Fruit fly (Drosophila melanogaster) whole organism: Measurements from ENCODE around the gene Hayan.

ENCODE experiments used
- CG8478 ChIP-seq: fragments of >200 bp; optimal IDR thresholded peaks from 2 replicates; lab custom pipeline; 2018; ENCODE audit warnings: inconsistent platforms
- Dll ChIP-seq: fragments of >200 bp; optimal IDR thresholded peaks from 2 replicates; lab custom pipeline; 2017
- pan ChIP-seq: fragments of >200 bp; optimal IDR thresholded peaks from 2 replicates; lab custom pipeline; 2017
- usp ChIP-seq: fragments of >200 bp; optimal IDR thresholded peaks from 2 replicates; lab custom pipeline; 2017; ENCODE audit warnings: missing biosample characterization, missing genetic modification characterization, mixed read lengths

- TF ChIP-seq pan (lab: Kevin White, UChicago) (no peak), CG8478 (lab: Kevin White, UChicago) (no peak), Dll (lab: Kevin White, UChicago) (no peak), usp (GFP tag; lab: Kevin White, UChicago) (no peak)
Observed at dm6 chrX:18533308-18533707, 49.7 kb upstream of the Hayan start.
